Worm (Caenorhabditis elegans) whole organism, L1 larva: ENCODE results near the gene ent-1.

Source experiments
- C16A3.4 ChIP-seq: fragments of 150-350 bp; optimal IDR thresholded peaks from 2 replicates; lab custom pipeline; 2014; ENCODE audit warnings: missing biosample characterization, missing genetic modification characterization
- ama-1 ChIP-seq: fragments of 150-350 bp; optimal IDR thresholded peaks from 2 replicates; lab custom pipeline; 2014
- ceh-82 ChIP-seq, 3 experiments: fragments of 150-350 bp in 1 of 3; sonication (generic microtip) in 2 of 3; optimal IDR thresholded peaks; 2 replicates each; lab custom pipeline; 2014 to 2017; ENCODE audit warnings: missing biosample characterization in 3 of 3, missing genetic modification characterization in 3 of 3
- efl-1 ChIP-seq, 4 experiments: fragments of 150-350 bp; optimal IDR thresholded peaks in 3 of 4; peaks in 1 of 4; 1 replicate in 1 of 4; 2 replicates in 3 of 4; lab custom pipeline; 2014; ENCODE audit warnings: missing biosample characterization in 2 of 4, missing genetic modification characterization in 2 of 4, missing genetic modification reagents in 2 of 4
- egl-27 ChIP-seq, 2 experiments: fragments of 150-350 bp in 1 of 2; sonication (generic microtip); optimal IDR thresholded peaks; 3 replicates each; lab custom pipeline; 2017 to 2018; ENCODE audit warnings: missing biosample characterization in 2 of 2, missing genetic modification characterization in 2 of 2, missing genetic modification reagents in 2 of 2
- hlh-17 ChIP-seq: fragments of 200-800 bp; sonication (Bioruptor generic); optimal IDR thresholded peaks from 2 replicates; lab custom pipeline; 2018; ENCODE audit warnings: missing genetic modification characterization, mild to moderate bottlenecking, missing compliant biosample characterization, moderate library complexity, borderline replicate concordance
- lin-13 ChIP-seq: fragments of 150-350 bp; optimal IDR thresholded peaks from 2 replicates; lab custom pipeline; 2014; ENCODE audit warnings: missing biosample characterization, missing genetic modification reagents, missing genetic modification characterization
- lin-39 ChIP-seq: fragments of 150-350 bp; optimal IDR thresholded peaks from 2 replicates; lab custom pipeline; 2014; ENCODE audit warnings: missing biosample characterization, missing genetic modification reagents, missing genetic modification characterization
- nhr-20 ChIP-seq: sonication (generic microtip); optimal IDR thresholded peaks from 2 replicates; lab custom pipeline; 2016; ENCODE audit warnings: mild to moderate bottlenecking, missing genetic modification characterization, missing compliant biosample characterization
- nhr-237 ChIP-seq: fragments of 150-350 bp; optimal IDR thresholded peaks from 2 replicates; lab custom pipeline; 2014; ENCODE audit warnings: missing biosample characterization, missing genetic modification characterization
- nhr-85 ChIP-seq: sonication (generic microtip); peaks from one replicate; lab custom pipeline; 2016; ENCODE audit warnings: missing genetic modification characterization, inconsistent platforms, missing compliant biosample characterization
- unc-130 ChIP-seq: fragments of 150-350 bp; optimal IDR thresholded peaks from 2 replicates; lab custom pipeline; 2017; ENCODE audit warnings: missing biosample characterization, missing genetic modification characterization, inconsistent platforms
- unc-62 ChIP-seq: fragments of 150-350 bp; optimal IDR thresholded peaks from 2 replicates; lab custom pipeline; 2014; ENCODE audit warnings: missing biosample characterization, missing genetic modification reagents, missing genetic modification characterization
- ztf-4 ChIP-seq: fragments of 150-350 bp; optimal IDR thresholded peaks from 2 replicates; lab custom pipeline; 2014; ENCODE audit warnings: missing biosample characterization, missing genetic modification characterization

ce11 chrIV:11638016-11638415, 17.3 kb downstream of the ent-1 start, which contains the start of gene rbm-17:
- TF ChIP-seq efl-1 (optimal IDR thresholded peaks at IDR 0.05; lab: Kevin White, UChicago) (no peak), efl-1 (GFP tag; optimal IDR thresholded peaks at IDR 0.05 in 1 of 2; lab: Kevin White, UChicago) (no peak), nhr-237 (tag; lab: Kevin White, UChicago) (no peak), lin-13 (GFP tag; lab: Kevin White, UChicago) (no peak), hlh-17 (GFP tag; lab: Kevin White, UChicago) (no peak), egl-27 (tag; optimal IDR thresholded peaks at IDR 0.05; lab: Kevin White, UChicago) (no peak), ztf-4 (tag; lab: Kevin White, UChicago) (no peak), ama-1 (lab: Kevin White, UChicago) (no peak), nhr-20 (tag; lab: Kevin White, UChicago) (no peak), nhr-85 (tag; lab: Kevin White, UChicago) (no peak), C16A3.4 (no peak), ceh-82 (tag; optimal IDR thresholded peaks at IDR 0.05; lab: Kevin White, UChicago) (no peak), unc-130 (tag; lab: Kevin White, UChicago) (no peak), unc-62 (no peak), lin-39 (tag; lab: Kevin White, UChicago) (no peak)
